Worm (Caenorhabditis elegans): ENCODE data around the gene ooc-5.

ce11 chrII:9005067-9005466 is 12.1 kb downstream of the ooc-5 start, which contains the start of gene F44G4.7:
- TF ChIP-seq rnt-1 (tag; optimal IDR thresholded peaks at IDR 0.05) (no peak), pag-3 (tag; optimal IDR thresholded peaks at IDR 0.05; ENCODE audit: borderline replicate concordance) (no peak), ceh-24 (tag; optimal IDR thresholded peaks at IDR 0.05) (no peak), ceh-45 (GFP tag; IDR thresholded peaks at IDR 0.05) (no peak), tbx-7 (tag; optimal IDR thresholded peaks at IDR 0.05) (no peak)

All from whole organism, late embryonic.